Worm (Caenorhabditis elegans): Measurements from ENCODE around the gene C06H5.13.

C06H5.13 gene

ce11 chrV:17857901-17858300 is 39.6 kb downstream of the C06H5.13 start (continued):
- TF ChIP-seq pha-4 (tag; optimal IDR thresholded peaks at IDR 0.05) (peak; percentile 69), mdl-1 (tag; optimal IDR thresholded peaks at IDR 0.05) (peak; percentile 71), ZK546.5 (tag; optimal IDR thresholded peaks at IDR 0.05) (no peak), ceh-28 (tag; optimal IDR thresholded peaks at IDR 0.05) (peak; percentile 78)

ce11 chrV:17855889-17856288 is 41.7 kb downstream of the C06H5.13 start, which contains the start of gene tcc-1:
Gene tcc-1, minus strand, starts transcription at chrV:17855989.
- TF ChIP-seq elt-3 (tag; optimal IDR thresholded peaks at IDR 0.05) (no peak), elt-1 (tag; optimal IDR thresholded peaks at IDR 0.05) (no peak), ZK546.5 (tag; optimal IDR thresholded peaks at IDR 0.05) (no peak), daf-12 (tag; optimal IDR thresholded peaks at IDR 0.05) (no peak), aly-2 (tag; optimal IDR thresholded peaks at IDR 0.05) (no peak), egl-5 (tag; optimal IDR thresholded peaks at IDR 0.05) (no peak), nhr-12 (tag; optimal IDR thresholded peaks at IDR 0.05) (no peak), tbx-2 (tag; optimal IDR thresholded peaks at IDR 0.05) (no peak), hmg-11 (tag; optimal IDR thresholded peaks at IDR 0.05) (no peak), unc-39 (tag; optimal IDR thresholded peaks at IDR 0.05) (no peak), lsy-12 (tag; optimal IDR thresholded peaks at IDR 0.05) (no peak), nhr-43 (tag; optimal IDR thresholded peaks at IDR 0.05; ENCODE audit: poor library complexity, severe bottlenecking) (no peak), nhr-67 (tag; optimal IDR thresholded peaks at IDR 0.05) (no peak), nhr-76 (tag; optimal IDR thresholded peaks at IDR 0.05) (no peak)

All from whole organism, L3 larva.